Fruit fly (Drosophila melanogaster) whole organism, prepupa: ENCODE measurements around the gene CG15387.

Experiments
- CG11294 ChIP-seq: fragments of 200-800 bp; sonication (Bioruptor generic); IDR thresholded peaks from 2 replicates; pipeline ENCODE4 v1.3.6; 2022; ENCODE audit warnings: missing biosample characterization, missing genetic modification characterization
- CG11762 ChIP-seq: fragments of 200-800 bp; sonication (Bioruptor generic); optimal IDR thresholded peaks from 3 replicates; lab custom pipeline; 2016; ENCODE audit warnings: missing biosample characterization, missing genetic modification characterization; ENCODE audit not compliant: insufficient read depth
- CG3919 ChIP-seq: fragments of 200-800 bp; sonication (Bioruptor generic); optimal IDR thresholded peaks from 3 replicates; lab custom pipeline; 2016; ENCODE audit warnings: missing biosample characterization, missing genetic modification characterization
- CG4318 ChIP-seq: fragments of 200-800 bp; sonication (Bioruptor generic); optimal IDR thresholded peaks from 3 replicates; lab custom pipeline; 2017; ENCODE audit warnings: missing biosample characterization, mild to moderate bottlenecking, missing genetic modification characterization
- CG6854 ChIP-seq: fragments of 200-800 bp; sonication (Bioruptor generic); optimal IDR thresholded peaks from 2 replicates; lab custom pipeline; 2017; ENCODE audit warnings: missing biosample characterization, mild to moderate bottlenecking, missing genetic modification characterization
- Ets96B ChIP-seq: fragments of 200-800 bp; optimal IDR thresholded peaks from 2 replicates; lab custom pipeline; 2019; ENCODE audit warnings: missing biosample characterization, mild to moderate bottlenecking, missing genetic modification characterization, moderate library complexity
- Gug ChIP-seq: fragments of 200-800 bp; sonication (Bioruptor generic); IDR thresholded peaks from 2 replicates; pipeline ENCODE4 v1.3.6; 2022; ENCODE audit warnings: missing biosample characterization, missing genetic modification characterization
- Lpt ChIP-seq: fragments of 200-800 bp; sonication (Bioruptor generic); optimal IDR thresholded peaks from 3 replicates; lab custom pipeline; 2016; ENCODE audit warnings: missing biosample characterization, missing genetic modification characterization
- Sox102F ChIP-seq: fragments of 200-800 bp; sonication (Bioruptor generic); optimal IDR thresholded peaks from 2 replicates; lab custom pipeline; 2016; ENCODE audit warnings: missing biosample characterization, mild to moderate bottlenecking, missing genetic modification characterization
- pdm3 ChIP-seq: fragments of 200-800 bp; sonication (Bioruptor generic); optimal IDR thresholded peaks from 3 replicates; lab custom pipeline; 2016; ENCODE audit warnings: missing biosample characterization, missing genetic modification characterization
- spab ChIP-seq: fragments of 200-800 bp; sonication (Bioruptor generic); optimal IDR thresholded peaks from 2 replicates; lab custom pipeline; 2017; ENCODE audit warnings: missing biosample characterization, mild to moderate bottlenecking, missing genetic modification characterization, missing genetic modification reagents

- no peak for TF ChIP-seq Gug (GFP tag; lab: Robert Waterston, UW)
- no peak for TF ChIP-seq Ets96B
- no peak for TF ChIP-seq Sox102F
- no peak for TF ChIP-seq CG3919
- TF ChIP-seq pdm3 (GFP tag; lab: Kevin White, UChicago), result no peak
- no peak for TF ChIP-seq Lpt (GFP tag; lab: Kevin White, UChicago)
- no peak for TF ChIP-seq CG6854
- no peak for TF ChIP-seq CG11762 (GFP tag; lab: Kevin White, UChicago)
- TF ChIP-seq spab (GFP tag; lab: Kevin White, UChicago), result no peak
- no peak for TF ChIP-seq CG11294 (GFP tag; lab: Robert Waterston, UW)
- TF ChIP-seq CG4318 (GFP tag; lab: Kevin White, UChicago), result no peak
Observed at dm6 chr2L:2195328-2195727, 30.8 kb downstream of the CG15387 start.
